Fruit fly (Drosophila melanogaster) whole organism, embryonic: Measurements from ENCODE around the gene CG2147.
A peak's percentile ranks its signal among the peaks of the same experiment; 100 is the strongest.

Experiments
- ATbp ChIP-seq: fragments of 200-800 bp; sonication (Bioruptor generic); optimal IDR thresholded peaks from 2 replicates; lab custom pipeline; 2017; ENCODE audit warnings: missing biosample characterization, mild to moderate bottlenecking, missing genetic modification characterization, missing genetic modification reagents
- C15 ChIP-seq: fragments of 200-800 bp; sonication (Bioruptor generic); IDR thresholded peaks from 3 replicates; pipeline ENCODE4 v1.3.6; 2022; ENCODE audit warnings: missing biosample characterization, missing genetic modification characterization
- CG10654 ChIP-seq: fragments of 200-800 bp; sonication (Bioruptor generic); optimal IDR thresholded peaks from 2 replicates; lab custom pipeline; 2016; ENCODE audit warnings: missing biosample characterization, missing genetic modification characterization
- CG10979 ChIP-seq: fragments of 200-800 bp; sonication (Bioruptor generic); optimal IDR thresholded peaks from 2 replicates; lab custom pipeline; 2018; ENCODE audit warnings: missing biosample characterization, mild to moderate bottlenecking, missing genetic modification characterization, moderate library complexity
- CG11398 ChIP-seq: fragments of 200-800 bp; sonication (Bioruptor generic); optimal IDR thresholded peaks from 2 replicates; lab custom pipeline; 2016; ENCODE audit warnings: missing biosample characterization, missing genetic modification characterization
- CG12942 ChIP-seq: fragments of 200-800 bp; sonication (Bioruptor generic); optimal IDR thresholded peaks from 3 replicates; lab custom pipeline; 2016; ENCODE audit warnings: missing biosample characterization, missing genetic modification characterization
- CG13624 ChIP-seq: fragments of 200-800 bp; sonication (Bioruptor generic); optimal IDR thresholded peaks from 2 replicates; lab custom pipeline; 2016; ENCODE audit warnings: missing biosample characterization, missing genetic modification characterization
- CG14667 ChIP-seq: fragments of 200-800 bp; sonication (Bioruptor generic); IDR thresholded peaks from 2 replicates; pipeline ENCODE4 v1.3.6; 2022; ENCODE audit warnings: missing biosample characterization, missing genetic modification characterization
- CG16813 ChIP-seq: fragments of 200-800 bp; sonication (Bioruptor generic); IDR thresholded peaks from 3 replicates; pipeline ENCODE4 v1.3.6; 2022; ENCODE audit warnings: missing biosample characterization, missing genetic modification characterization; ENCODE audit not compliant: partially characterized antibody
- CG18011 ChIP-seq: fragments of 200-800 bp; sonication (Bioruptor generic); optimal IDR thresholded peaks from 2 replicates; lab custom pipeline; 2017; ENCODE audit warnings: missing biosample characterization, missing genetic modification characterization, mild to moderate bottlenecking, moderate library complexity, missing genotype
- CG3065 ChIP-seq: fragments of 200-800 bp; sonication (Bioruptor generic); optimal IDR thresholded peaks from 2 replicates; lab custom pipeline; 2016; ENCODE audit warnings: missing biosample characterization, missing genetic modification characterization
- CG31365 ChIP-seq: fragments of 200-800 bp; sonication (Bioruptor generic); optimal IDR thresholded peaks from 2 replicates; lab custom pipeline; 2018; ENCODE audit warnings: missing biosample characterization, mild to moderate bottlenecking, missing genetic modification characterization
- CG6813 ChIP-seq: fragments of 200-800 bp; sonication (Bioruptor generic); optimal IDR thresholded peaks from 2 replicates; lab custom pipeline; 2017; ENCODE audit warnings: missing biosample characterization, missing genetic modification characterization, mild to moderate bottlenecking, moderate library complexity, missing genetic modification reagents
- CG7271 ChIP-seq: fragments of 200-800 bp; sonication (Bioruptor generic); optimal IDR thresholded peaks from 2 replicates; lab custom pipeline; 2018; ENCODE audit warnings: missing biosample characterization, mild to moderate bottlenecking, missing genetic modification characterization, moderate library complexity
- CG9437 ChIP-seq: fragments of 200-800 bp; sonication (Bioruptor generic); optimal IDR thresholded peaks from 2 replicates; lab custom pipeline; 2018; ENCODE audit warnings: missing biosample characterization, mild to moderate bottlenecking, missing genetic modification characterization
- CG9727 ChIP-seq: fragments of 200-800 bp; sonication (Bioruptor generic); optimal IDR thresholded peaks from 3 replicates; lab custom pipeline; 2017; ENCODE audit warnings: missing biosample characterization, mild to moderate bottlenecking, missing genetic modification characterization
- CrebB ChIP-seq: fragments of 200-800 bp; sonication (Bioruptor generic); optimal IDR thresholded peaks from 3 replicates; lab custom pipeline; 2018; ENCODE audit warnings: missing biosample characterization, mild to moderate bottlenecking, missing genetic modification characterization
- Deaf1 ChIP-seq: fragments of 200-800 bp; optimal IDR thresholded peaks from 3 replicates; lab custom pipeline; 2019; ENCODE audit warnings: missing biosample characterization, mild to moderate bottlenecking, missing genetic modification characterization, moderate library complexity
- Gug ChIP-seq: fragments of 200-800 bp; sonication (Bioruptor generic); IDR thresholded peaks from 4 replicates; pipeline ENCODE4 v1.3.6; 2022; ENCODE audit warnings: missing biosample characterization, missing genetic modification characterization
- Nf-YC ChIP-seq: fragments of 200-800 bp; optimal IDR thresholded peaks from 3 replicates; lab custom pipeline; 2019; ENCODE audit warnings: missing biosample characterization, mild to moderate bottlenecking, missing genetic modification characterization, moderate library complexity
- NfI ChIP-seq: fragments of 200-800 bp; sonication (Bioruptor generic); optimal IDR thresholded peaks from 3 replicates; lab custom pipeline; 2018; ENCODE audit warnings: missing biosample characterization, mild to moderate bottlenecking, missing genetic modification characterization, moderate library complexity
- Oli ChIP-seq: fragments of 200-800 bp; sonication (Bioruptor generic); optimal IDR thresholded peaks from 2 replicates; lab custom pipeline; 2018; ENCODE audit warnings: missing biosample characterization, mild to moderate bottlenecking, missing genetic modification characterization, moderate library complexity
- Ravus ChIP-seq: fragments of 200-800 bp; sonication (Bioruptor generic); IDR thresholded peaks from 2 replicates; pipeline ENCODE4 v1.3.6; 2022; ENCODE audit warnings: missing biosample characterization, missing genetic modification characterization
- Ssrp ChIP-seq: fragments of 200-800 bp; sonication (Bioruptor generic); optimal IDR thresholded peaks from 2 replicates; lab custom pipeline; 2018; ENCODE audit warnings: missing biosample characterization, mild to moderate bottlenecking, missing genetic modification characterization, moderate library complexity
- Xrp1 ChIP-seq: fragments of 200-800 bp; sonication (Bioruptor generic); IDR thresholded peaks from 2 replicates; pipeline ENCODE4 v1.3.6; 2022; ENCODE audit warnings: missing biosample characterization, missing genetic modification characterization
- amos ChIP-seq: fragments of 200-800 bp; sonication (Bioruptor generic); IDR thresholded peaks from 2 replicates; pipeline ENCODE4 v1.3.6; 2022; ENCODE audit warnings: missing biosample characterization, missing genetic modification characterization; ENCODE audit not compliant: partially characterized antibody
- aop ChIP-seq: fragments of 200-800 bp; sonication (Bioruptor generic); IDR thresholded peaks from 2 replicates; pipeline ENCODE4 v1.3.6; 2022; ENCODE audit warnings: missing biosample characterization, missing genetic modification characterization
- bbx ChIP-seq: fragments of 200-800 bp; sonication (Bioruptor generic); IDR thresholded peaks from 2 replicates; pipeline ENCODE4 v1.3.6; 2022; ENCODE audit warnings: missing biosample characterization, missing genetic modification characterization; ENCODE audit not compliant: partially characterized antibody
- bsh ChIP-seq, 2 experiments: fragments of 200-800 bp; sonication (Bioruptor generic); optimal IDR thresholded peaks; 2 replicates each; lab custom pipeline; 2017 to 2018; ENCODE audit warnings: mild to moderate bottlenecking in 2 of 2, missing biosample characterization in 2 of 2, missing genetic modification characterization in 2 of 2, moderate library complexity in 1 of 2
- chinmo ChIP-seq: fragments of 200-800 bp; sonication (Bioruptor generic); IDR thresholded peaks from 4 replicates; pipeline ENCODE4 v1.3.6; 2022; ENCODE audit warnings: missing biosample characterization, missing genetic modification characterization; ENCODE audit not compliant: partially characterized antibody
- chm ChIP-seq: fragments of 200-800 bp; sonication (Bioruptor generic); IDR thresholded peaks from 2 replicates; pipeline ENCODE4 v1.3.6; 2022; ENCODE audit warnings: missing biosample characterization, missing genetic modification characterization
- disco-r ChIP-seq: fragments of 200-800 bp; sonication (Bioruptor generic); optimal IDR thresholded peaks from 2 replicates; lab custom pipeline; 2016; ENCODE audit warnings: missing biosample characterization, missing genetic modification characterization
- fu2 ChIP-seq: fragments of 200-800 bp; sonication (Bioruptor generic); optimal IDR thresholded peaks from 2 replicates; lab custom pipeline; 2016; ENCODE audit warnings: missing biosample characterization, missing genetic modification characterization
- ham ChIP-seq: fragments of 200-800 bp; sonication (Bioruptor generic); IDR thresholded peaks from 2 replicates; pipeline ENCODE4 v1.3.6; 2022; ENCODE audit warnings: missing biosample characterization, missing genetic modification characterization
- hbn ChIP-seq: fragments of 200-800 bp; sonication (Bioruptor generic); IDR thresholded peaks from 2 replicates; pipeline ENCODE4 v1.3.6; 2022; ENCODE audit warnings: missing biosample characterization, missing genetic modification characterization; ENCODE audit not compliant: partially characterized antibody
- kah ChIP-seq: fragments of 200-800 bp; sonication (Bioruptor generic); optimal IDR thresholded peaks from 2 replicates; lab custom pipeline; 2018; ENCODE audit warnings: missing biosample characterization, mild to moderate bottlenecking, missing genetic modification characterization
- kni ChIP-seq: fragments of 200-800 bp; sonication (Bioruptor generic); optimal IDR thresholded peaks from 3 replicates; lab custom pipeline; 2017; ENCODE audit warnings: mild to moderate bottlenecking, missing biosample characterization, missing genetic modification reagents, missing genetic modification characterization
- lilli ChIP-seq: fragments of 200-800 bp; sonication (Bioruptor generic); optimal IDR thresholded peaks from 3 replicates; lab custom pipeline; 2016; ENCODE audit warnings: missing biosample characterization, missing genetic modification characterization
- otp ChIP-seq: fragments of 200-800 bp; sonication (Bioruptor generic); IDR thresholded peaks from 3 replicates; pipeline ENCODE4, ENCODE4 v1.3.6; 2022; ENCODE audit warnings: missing biosample characterization, missing genetic modification characterization
- pho ChIP-seq: fragments of 200-800 bp; sonication (Bioruptor generic); optimal IDR thresholded peaks from 2 replicates; lab custom pipeline; 2016; ENCODE audit warnings: missing biosample characterization, missing genetic modification characterization
- phol ChIP-seq: fragments of 200-800 bp; sonication (Bioruptor generic); optimal IDR thresholded peaks from 3 replicates; lab custom pipeline; 2018; ENCODE audit warnings: missing biosample characterization, mild to moderate bottlenecking, missing genetic modification characterization, moderate library complexity
- repo ChIP-seq: fragments of 200-800 bp; sonication (Bioruptor generic); optimal IDR thresholded peaks from 2 replicates; lab custom pipeline; 2016; ENCODE audit warnings: missing biosample characterization, missing genetic modification characterization
- sens-2 ChIP-seq: fragments of 200-800 bp; sonication (Bioruptor generic); IDR thresholded peaks from 2 replicates; pipeline ENCODE4 v1.3.6; 2022; ENCODE audit warnings: missing biosample characterization, missing genetic modification characterization
- sima ChIP-seq: fragments of 200-800 bp; sonication (Bioruptor generic); optimal IDR thresholded peaks from 2 replicates; lab custom pipeline; 2016; ENCODE audit warnings: missing biosample characterization, missing genetic modification characterization
- stc ChIP-seq: fragments of 200-800 bp; sonication (Bioruptor generic); IDR thresholded peaks from 2 replicates; pipeline ENCODE4 v1.3.6; 2022; ENCODE audit warnings: missing biosample characterization, missing genetic modification characterization
- tap ChIP-seq: fragments of 200-800 bp; optimal IDR thresholded peaks from 3 replicates; lab custom pipeline; 2019; ENCODE audit warnings: missing biosample characterization, mild to moderate bottlenecking, missing genetic modification characterization, moderate library complexity
- tio ChIP-seq: fragments of 200-800 bp; sonication (Bioruptor generic); optimal IDR thresholded peaks from 2 replicates; lab custom pipeline; 2017; ENCODE audit warnings: missing biosample characterization, missing genetic modification characterization, inconsistent platforms
- toy ChIP-seq: fragments of 200-800 bp; sonication (Bioruptor generic); IDR thresholded peaks from 2 replicates; pipeline ENCODE4 v1.3.6; 2022; ENCODE audit warnings: missing biosample characterization, missing genetic modification characterization
- usp ChIP-seq: fragments of >200 bp; optimal IDR thresholded peaks from 2 replicates; lab custom pipeline; 2017; ENCODE audit warnings: missing biosample characterization, missing genetic modification characterization
- vnd ChIP-seq: fragments of 200-800 bp; sonication (Bioruptor generic); IDR thresholded peaks from 3 replicates; pipeline ENCODE4 v1.3.6; 2022; ENCODE audit warnings: missing biosample characterization, missing genetic modification characterization; ENCODE audit not compliant: partially characterized antibody
- yki ChIP-seq: fragments of >200 bp; optimal IDR thresholded peaks from 3 replicates; lab custom pipeline; 2018

Gene CG2147

dm6 chrX:8202724-8203362, 37.6 kb upstream of the CG2147 start (continued):
- TF ChIP-seq disco-r (GFP tag; lab: Kevin White, UChicago) (no peak), CG10654 (GFP tag; lab: Kevin White, UChicago) (no peak), chm (no peak), yki (lab: Kevin White, UChicago) (no peak), Ssrp (no peak), CG12942 (GFP tag; lab: Kevin White, UChicago) (no peak), NfI (GFP tag; lab: Kevin White, UChicago) (peak; percentile 9), stc (GFP tag; lab: Robert Waterston, UW) (no peak), sens-2 (GFP tag; lab: Robert Waterston, UW) (no peak), CG9727 (peak; percentile 16), CG18011 (no peak), pho (peak; percentile 11), kni (GFP tag; lab: Kevin White, UChicago) (no peak), vnd (no peak), aop (GFP tag; lab: Robert Waterston, UW) (no peak), CG31365 (no peak), CG13624 (GFP tag; lab: Kevin White, UChicago) (no peak), Gug (GFP tag; lab: Robert Waterston, UW) (no peak), kah (no peak), chinmo (no peak), phol (tag; lab: Kevin White, UChicago) (peak; percentile 12), CrebB (tag; lab: Kevin White, UChicago) (no peak), CG6813 (GFP tag; lab: Kevin White, UChicago) (no peak), Xrp1 (GFP tag; lab: Robert Waterston, UW) (peak; percentile 37; the same call in 1 of the 2 replicates), ham (GFP tag; lab: Robert Waterston, UW) (no peak), repo (GFP tag; lab: Kevin White, UChicago) (no peak), Nf-YC (tag; lab: Kevin White, UChicago) (peak; percentile 14), CG3065 (GFP tag; lab: Kevin White, UChicago) (no peak), Oli (tag; lab: Kevin White, UChicago) (peak; percentile 37), Deaf1 (tag; lab: Kevin White, UChicago) (no peak), amos (GFP tag; lab: Robert Waterston, UW) (no peak), toy (GFP tag; lab: Robert Waterston, UW) (no peak), usp (GFP tag; lab: Kevin White, UChicago) (no peak), ATbp (GFP tag; lab: Kevin White, UChicago) (no peak), otp (GFP tag; lab: Robert Waterston, UW) (no peak), CG16813 (no peak), C15 (GFP tag; lab: Robert Waterston, UW) (no peak), hbn (no peak), CG11398 (GFP tag; lab: Kevin White, UChicago) (no peak), Ravus (GFP tag; lab: Robert Waterston, UW) (no peak), tio (GFP tag; lab: Kevin White, UChicago) (no peak), lilli (GFP tag; lab: Kevin White, UChicago) (peak; percentile 4), fu2 (GFP tag; lab: Kevin White, UChicago) (no peak), CG10979 (tag; lab: Kevin White, UChicago) (no peak), CG7271 (tag; lab: Kevin White, UChicago) (no peak), sima (no peak), bbx (GFP tag; lab: Robert Waterston, UW) (no peak), tap (tag; lab: Kevin White, UChicago) (no peak), CG9437 (GFP tag; lab: Kevin White, UChicago) (no peak), bsh (GFP tag; optimal IDR thresholded peaks at IDR 0.05; lab: Kevin White, UChicago) (peak in 1 of 2 experiments; percentile 12), CG14667 (no peak)
